Worm (Caenorhabditis elegans): ENCODE measurements around the gene bpnt-1.

DNA sequence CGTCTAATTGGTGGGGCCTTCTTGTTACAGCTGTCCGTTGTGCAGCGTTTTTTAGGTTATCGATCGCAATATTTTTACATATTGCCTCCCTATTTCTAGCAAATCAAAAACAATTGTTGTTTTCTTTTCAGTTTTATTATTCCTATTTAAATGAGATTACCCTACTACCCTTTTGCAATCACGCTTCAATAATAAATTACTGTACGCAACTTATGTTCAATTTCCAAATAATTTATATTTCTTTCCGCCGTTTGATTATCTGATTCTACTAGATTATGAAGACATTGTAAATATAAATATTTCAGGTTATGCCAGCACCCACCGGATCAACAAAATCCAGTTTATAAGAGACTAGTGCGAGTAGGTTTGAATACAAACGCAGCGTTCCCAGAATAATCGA lies 14.7 kb upstream of the bpnt-1 start, which contains the start of gene ZK430.5:
- TF ChIP-seq egl-27 (tag; optimal IDR thresholded peaks at IDR 0.05) (no peak), lin-39 (tag; optimal IDR thresholded peaks at IDR 0.05) (no peak), pha-4 (tag; optimal IDR thresholded peaks at IDR 0.05) (no peak), fkh-2 (tag; optimal IDR thresholded peaks at IDR 0.05) (no peak), unc-39 (tag; optimal IDR thresholded peaks at IDR 0.05) (no peak), ZK546.5 (tag; optimal IDR thresholded peaks at IDR 0.05) (no peak)

Data from whole organism, L3 larva.